Fruit fly (Drosophila melanogaster): Measurements from ENCODE around the gene ed.

DNA sequence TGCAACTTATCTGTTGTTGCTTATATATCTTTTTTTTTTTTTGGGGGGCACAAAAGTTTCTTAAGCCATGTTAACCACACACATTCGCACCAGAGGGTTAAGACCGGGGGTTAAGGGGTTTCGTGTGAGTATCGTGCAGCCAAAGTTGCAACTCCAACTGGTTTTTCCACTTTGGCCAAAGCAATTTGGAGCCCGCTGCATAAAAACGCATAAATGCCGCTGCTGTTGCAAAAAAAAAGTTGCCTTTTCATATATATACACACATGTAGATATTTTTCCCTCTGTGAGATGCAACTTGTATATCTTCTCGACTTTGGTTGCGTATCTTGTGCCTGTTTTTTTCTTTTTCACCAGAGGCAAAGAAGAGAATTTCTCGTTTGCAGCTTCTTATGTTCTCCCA is 37.9 kb downstream of the ed start:
- peak; percentile 62 for TF ChIP-seq Lpt (GFP tag; optimal IDR thresholded peaks at IDR 0.05)
- no peak for TF ChIP-seq fd85E (GFP tag; optimal IDR thresholded peaks at IDR 0.05)
- TF ChIP-seq fd59A (GFP tag; optimal IDR thresholded peaks at IDR 0.05): no peak
- TF ChIP-seq Ets96B (tag; optimal IDR thresholded peaks at IDR 0.05): no peak
- no peak for TF ChIP-seq CG6808 (GFP tag; optimal IDR thresholded peaks at IDR 0.05)
- no peak for TF ChIP-seq Sox102F (GFP tag; optimal IDR thresholded peaks at IDR 0.05)
- TF ChIP-seq Hr39 (GFP tag; optimal IDR thresholded peaks at IDR 0.05): no peak
- TF ChIP-seq Met (GFP tag; optimal IDR thresholded peaks at IDR 0.05): no peak
- no peak for TF ChIP-seq CG3032 (tag; optimal IDR thresholded peaks at IDR 0.05)

Data from whole organism, prepupa.